Fruit fly (Drosophila melanogaster): ENCODE results near the gene OXA1L.

- TF ChIP-seq CG18011 (GFP tag; optimal IDR thresholded peaks at IDR 0.05) (no peak), Dp (GFP tag; optimal IDR thresholded peaks at IDR 0.05) (no peak), corto (GFP tag; optimal IDR thresholded peaks at IDR 0.05) (no peak), CG6791 (GFP tag; IDR thresholded peaks at IDR 0.05; ENCODE audit: partially characterized antibody) (no peak), pho (GFP tag; optimal IDR thresholded peaks at IDR 0.05) (no peak), Hey (tag; optimal IDR thresholded peaks at IDR 0.05) (no peak), Six4 (GFP tag; optimal IDR thresholded peaks at IDR 0.05) (no peak), H2.0 (GFP tag; IDR thresholded peaks at IDR 0.05) (no peak)
Observed at dm6 chr3L:10903449-10903848, 17.2 kb upstream of the OXA1L start.
